Worm (Caenorhabditis elegans): ENCODE measurements around the gene igcm-1.

Gene igcm-1

DNA sequence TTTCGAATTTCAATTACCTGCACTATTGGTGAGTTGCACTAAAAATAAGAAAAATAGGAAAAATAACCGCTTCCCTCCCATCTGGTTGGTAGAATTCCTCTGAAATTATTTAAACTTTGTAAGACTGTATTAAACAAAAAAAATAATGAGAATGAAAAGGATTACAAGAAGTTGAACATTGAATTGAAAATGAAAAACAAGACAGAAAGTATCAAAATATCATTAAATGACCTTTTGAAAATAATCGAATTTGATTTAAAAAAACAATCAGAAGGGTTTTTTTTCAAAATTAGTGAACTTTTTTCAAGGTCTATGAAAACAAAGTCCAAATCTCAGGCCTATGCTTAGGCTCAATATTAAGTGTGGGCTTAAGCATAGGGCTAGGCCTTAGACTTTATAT is at the start of gene igcm-1:
TSS of gene igcm-1 (minus strand) at position 101 of the 400 bp plus-strand sequence.
- TF ChIP-seq ceh-9 (tag; optimal IDR thresholded peaks at IDR 0.05) (no peak), sea-2 (GFP tag; optimal IDR thresholded peaks at IDR 0.05) (no peak), nhr-11 (tag; optimal IDR thresholded peaks at IDR 0.05) (no peak), zag-1 (tag; optimal IDR thresholded peaks at IDR 0.05) (no peak), nhr-28 (tag; optimal IDR thresholded peaks at IDR 0.05) (no peak), mml-1 (tag; optimal IDR thresholded peaks at IDR 0.05) (no peak), nhr-237 (tag; optimal IDR thresholded peaks at IDR 0.05) (no peak), nhr-67 (tag; optimal IDR thresholded peaks at IDR 0.05) (no peak), tbx-2 (tag; optimal IDR thresholded peaks at IDR 0.05) (no peak)

DNA sequence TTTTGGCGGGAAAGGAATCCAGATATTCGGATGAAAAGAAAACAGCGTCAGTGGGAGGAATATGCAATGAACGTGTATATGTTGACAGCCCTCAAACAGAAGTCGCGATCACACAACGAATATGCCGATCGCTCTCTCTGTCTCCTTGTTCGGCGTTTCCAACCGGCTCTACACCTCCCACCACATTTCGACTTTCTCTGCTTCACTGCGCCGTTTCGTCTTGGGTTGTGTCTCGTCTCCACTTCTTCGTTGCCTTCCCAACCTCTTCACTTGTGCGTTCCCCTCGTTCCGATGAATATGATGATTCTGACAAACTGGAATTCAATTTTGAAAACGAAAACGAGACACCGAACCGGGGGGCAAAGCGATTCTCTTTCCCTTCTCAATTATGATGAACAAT is 46.6 kb upstream of the igcm-1 start, which contains the start of gene mab-7:
TSS of gene mab-7 (minus strand) at position 101 of the 400 bp plus-strand sequence.
- TF ChIP-seq nhr-25 (tag; optimal IDR thresholded peaks at IDR 0.05) (peak; percentile 39), nhr-11 (tag; optimal IDR thresholded peaks at IDR 0.05) (no peak), egl-5 (tag; optimal IDR thresholded peaks at IDR 0.05) (no peak), nhr-237 (tag; optimal IDR thresholded peaks at IDR 0.05) (no peak), nhr-77 (tag; optimal IDR thresholded peaks at IDR 0.05) (no peak), egl-27 (tag; optimal IDR thresholded peaks at IDR 0.05) (no peak), daf-12 (tag; optimal IDR thresholded peaks at IDR 0.05) (no peak), pha-4 (tag; optimal IDR thresholded peaks at IDR 0.05) (no peak)

DNA sequence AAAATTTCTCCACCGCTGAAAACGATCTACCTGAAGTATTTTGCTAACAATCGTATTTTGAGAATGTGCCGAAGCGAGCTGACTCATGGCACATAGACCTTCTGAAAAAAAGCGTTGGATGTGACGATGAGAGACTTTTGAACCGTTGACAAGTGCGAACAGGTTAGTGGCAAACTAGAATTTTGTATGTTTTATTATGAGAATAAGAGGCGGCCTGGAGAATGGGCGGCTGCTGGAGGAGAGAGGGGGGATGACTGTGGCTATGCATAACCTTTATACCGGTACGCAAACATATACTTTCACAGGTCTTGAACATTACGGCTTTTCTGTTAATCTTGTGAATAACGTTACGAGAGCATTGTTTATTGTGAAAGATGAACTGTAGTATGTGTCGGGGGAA is 37.0 kb upstream of the igcm-1 start, which contains the start of gene mam-1:
TSS of gene mam-1 (minus strand) at position 101 of the 400 bp plus-strand sequence.
- no peak for TF ChIP-seq nhr-11 (tag; optimal IDR thresholded peaks at IDR 0.05)
- no peak for TF ChIP-seq ceh-28 (tag; optimal IDR thresholded peaks at IDR 0.05)
- TF ChIP-seq fos-1 (tag; optimal IDR thresholded peaks at IDR 0.05), result no peak
- no peak for TF ChIP-seq ZK546.5 (tag; optimal IDR thresholded peaks at IDR 0.05)
- TF ChIP-seq elt-3 (tag; optimal IDR thresholded peaks at IDR 0.05), result no peak

DNA sequence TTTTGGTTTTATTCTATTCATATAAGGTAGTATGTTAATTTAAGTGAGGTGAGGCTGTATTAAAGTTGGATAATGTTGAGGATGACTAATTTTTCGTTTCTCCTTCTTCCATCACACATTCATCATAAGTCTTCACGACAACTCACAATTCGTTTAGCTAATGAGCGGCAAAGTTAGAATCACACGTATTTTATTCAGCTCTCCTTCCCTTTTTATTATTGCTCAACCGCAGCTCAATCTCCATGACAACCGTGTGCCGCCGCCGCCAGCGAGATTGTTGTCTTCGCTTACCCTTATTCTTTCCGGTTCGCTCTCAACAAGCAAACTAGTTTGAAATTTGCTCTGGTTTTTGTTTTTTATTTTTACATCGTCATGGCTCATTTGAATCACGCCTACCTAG is 29.0 kb upstream of the igcm-1 start, which contains the start of gene ZC13.2:
TSS of gene ZC13.2 (plus strand) at position 301 of the 400 bp plus-strand sequence.
- TF ChIP-seq nhr-11 (tag; optimal IDR thresholded peaks at IDR 0.05) (no peak), nhr-237 (tag; optimal IDR thresholded peaks at IDR 0.05) (no peak), hmg-11 (tag; optimal IDR thresholded peaks at IDR 0.05) (no peak), snpc-4 (tag; optimal IDR thresholded peaks at IDR 0.05) (no peak), jun-1 (tag; optimal IDR thresholded peaks at IDR 0.05) (no peak)

DNA sequence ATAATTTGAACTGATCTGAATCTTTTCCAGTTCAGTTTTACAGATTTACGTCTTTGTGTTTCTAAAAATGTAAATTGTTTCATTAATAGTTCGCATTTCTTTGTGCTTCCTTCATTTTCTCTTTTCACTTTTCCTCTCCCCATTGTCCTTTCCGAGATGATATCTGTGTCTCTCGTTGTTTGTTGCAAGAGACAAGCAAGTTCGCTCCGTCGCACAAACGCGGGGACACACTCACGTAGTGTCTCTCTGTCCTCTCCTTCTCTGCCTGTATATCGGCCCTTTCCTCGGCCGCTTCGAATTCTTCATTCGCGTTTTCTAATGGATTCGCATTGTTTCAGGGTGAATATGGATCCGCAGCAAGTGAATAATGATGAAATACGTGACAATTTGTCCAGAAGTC is 25.6 kb upstream of the igcm-1 start, which contains the start of gene ZC13.1:
TSS of gene ZC13.1 (plus strand) at position 305 of the 400 bp plus-strand sequence.
- TF ChIP-seq nfya-1 (tag; optimal IDR thresholded peaks at IDR 0.05; ENCODE audit: insufficient read depth) (peak; percentile 73), hmg-11 (tag; optimal IDR thresholded peaks at IDR 0.05) (peak; percentile 70), sea-2 (GFP tag; optimal IDR thresholded peaks at IDR 0.05) (no peak), R02D3.7 (tag; optimal IDR thresholded peaks at IDR 0.05) (no peak), egl-5 (tag; optimal IDR thresholded peaks at IDR 0.05) (peak; percentile 63), skn-1 (tag; optimal IDR thresholded peaks at IDR 0.05) (peak; percentile 65), elt-1 (tag; optimal IDR thresholded peaks at IDR 0.05) (peak; percentile 44), pha-4 (tag; optimal IDR thresholded peaks at IDR 0.05) (peak; percentile 91), snpc-4 (tag; optimal IDR thresholded peaks at IDR 0.05) (peak; percentile 45), nhr-25 (tag; optimal IDR thresholded peaks at IDR 0.05) (peak; percentile 93), lin-39 (tag; optimal IDR thresholded peaks at IDR 0.05) (peak; percentile 87), elt-2 (tag; optimal IDR thresholded peaks at IDR 0.05) (peak; percentile 51), nhr-237 (tag; optimal IDR thresholded peaks at IDR 0.05) (no peak), pqm-1 (tag; optimal IDR thresholded peaks at IDR 0.05) (peak; percentile 34), ceh-28 (tag; optimal IDR thresholded peaks at IDR 0.05) (no peak), nhr-23 (tag; optimal IDR thresholded peaks at IDR 0.05) (peak; percentile 76), lin-15B (tag; optimal IDR thresholded peaks at IDR 0.05) (peak; percentile 85), jun-1 (tag; optimal IDR thresholded peaks at IDR 0.05) (peak; percentile 34)

DNA sequence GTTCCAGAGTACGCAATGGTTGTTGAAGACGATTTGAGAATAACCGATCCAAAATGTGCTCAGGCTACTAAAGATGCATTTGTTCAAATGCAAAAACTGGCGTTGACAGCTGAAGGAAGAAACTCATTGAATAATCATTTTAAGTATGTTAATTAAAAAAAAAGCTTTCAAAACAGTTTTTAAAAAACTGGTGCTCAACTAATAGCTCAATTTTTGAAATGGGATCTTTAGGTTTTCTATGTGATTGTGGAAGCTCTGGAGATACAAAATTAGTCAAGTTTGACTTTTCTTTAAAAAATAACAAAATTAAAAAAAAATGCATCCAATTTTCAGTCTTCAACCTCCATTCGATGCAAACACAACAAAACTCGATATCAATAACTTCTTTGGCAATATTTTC is 22.3 kb upstream of the igcm-1 start:
- no peak for TF ChIP-seq unc-62 (GFP tag; optimal IDR thresholded peaks at IDR 0.05)

Data from whole organism, L3 larva.